Fruit fly (Drosophila melanogaster) whole organism, wandering third instar larva: ENCODE results near the gene Wee1.
A peak's percentile ranks its signal among the peaks of the same experiment; 100 is the strongest.

Experiments used
- foxo ChIP-seq, 2 experiments: fragments of 200-800 bp; sonication (Bioruptor generic); optimal IDR thresholded peaks; 2 replicates in 1 of 2; 3 replicates in 1 of 2; lab custom pipeline; 2016 to 2017; ENCODE audit warnings: missing biosample characterization in 2 of 2, missing genetic modification characterization in 2 of 2
- h ChIP-seq: fragments of 200-800 bp; sonication (Bioruptor generic); optimal IDR thresholded peaks from 3 replicates; lab custom pipeline; 2016; ENCODE audit warnings: missing biosample characterization, mild to moderate bottlenecking, missing genetic modification characterization
- psq ChIP-seq: fragments of 200-800 bp; sonication (Bioruptor generic); optimal IDR thresholded peaks from 3 replicates; lab custom pipeline; 2017; ENCODE audit warnings: missing biosample characterization, mild to moderate bottlenecking, missing genetic modification characterization, moderate library complexity
- woc ChIP-seq: sonication (Bioruptor generic); optimal IDR thresholded peaks from 2 replicates; lab custom pipeline; 2016; ENCODE audit warnings: missing biosample characterization, mild to moderate bottlenecking, missing genetic modification characterization

Wee1 gene

DNA sequence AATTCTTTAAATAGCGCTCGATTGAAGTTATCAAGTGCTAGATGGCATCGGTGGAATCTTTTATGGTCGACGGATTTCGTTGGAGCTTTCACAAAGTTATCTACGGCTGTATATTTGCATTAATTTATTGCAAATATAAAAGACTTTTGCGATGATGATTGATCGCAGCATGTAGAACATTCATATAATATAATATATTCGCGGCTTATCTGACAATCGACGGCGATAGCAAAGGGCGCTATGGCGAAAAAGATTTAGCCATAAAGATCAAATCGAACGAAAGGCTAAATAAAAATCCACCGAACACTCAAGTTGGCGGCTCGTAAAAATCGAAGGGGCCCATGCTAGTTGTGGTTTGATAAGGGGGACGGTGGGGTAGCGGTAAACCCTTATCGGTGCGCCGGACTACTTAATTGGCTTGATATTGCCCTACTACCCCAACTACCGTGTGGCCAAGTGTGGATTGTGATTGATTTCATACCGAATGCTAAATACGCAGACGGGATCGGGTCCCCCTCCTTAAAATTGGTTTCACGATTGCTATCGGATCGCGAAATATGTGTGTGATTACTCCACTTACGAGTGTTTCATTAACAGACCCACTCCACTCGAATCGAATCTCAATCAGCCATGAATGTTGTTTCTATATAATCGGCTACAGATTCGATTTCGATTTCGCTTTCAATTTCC, 45.6 kb downstream of the Wee1 start:
- TF ChIP-seq woc: no peak
- TF ChIP-seq h: peak; percentile 50
- TF ChIP-seq foxo (GFP tag; optimal IDR thresholded peaks at IDR 0.05; lab: Kevin White, UChicago): no peak
- no peak for TF ChIP-seq psq (GFP tag; lab: Kevin White, UChicago)
